Worm (Caenorhabditis elegans): Measurements from ENCODE around the gene C02B4.3.

The C02B4.3 gene

ce11 chrX:12632657-12633056 lies 27.0 kb downstream of the C02B4.3 start (continued):
- no peak for TF ChIP-seq dsc-1 (tag; optimal IDR thresholded peaks at IDR 0.05)
- TF ChIP-seq egl-13 (tag; optimal IDR thresholded peaks at IDR 0.05): no peak
- TF ChIP-seq mdl-1 (tag; optimal IDR thresholded peaks at IDR 0.05): no peak

- peak; percentile 10 for TF ChIP-seq zag-1 (tag; optimal IDR thresholded peaks at IDR 0.05)
- peak; percentile 49 for TF ChIP-seq lin-14 (GFP tag; optimal IDR thresholded peaks at IDR 0.05)
- no peak for TF ChIP-seq ztf-4 (tag; optimal IDR thresholded peaks at IDR 0.05)
- peak; percentile 44 for TF ChIP-seq fkh-10 (GFP tag; optimal IDR thresholded peaks at IDR 0.05)
- no peak for TF ChIP-seq isw-1 (GFP tag; IDR thresholded peaks at IDR 0.05)
Observed at ce11 chrX:12631446-12631845, 28.2 kb downstream of the C02B4.3 start.

ce11 chrX:12630556-12630955 lies 29.1 kb downstream of the C02B4.3 start:
- no peak for TF ChIP-seq fos-1 (tag; optimal IDR thresholded peaks at IDR 0.05)
- peak; percentile 30 for TF ChIP-seq tbx-2 (tag; optimal IDR thresholded peaks at IDR 0.05)
- no peak for TF ChIP-seq sptf-1 (tag; optimal IDR thresholded peaks at IDR 0.05)
- TF ChIP-seq xbp-1 (tag; optimal IDR thresholded peaks at IDR 0.05): no peak
- peak; percentile 44 for TF ChIP-seq nhr-20 (tag; optimal IDR thresholded peaks at IDR 0.05)
- TF ChIP-seq unc-62 (GFP tag; optimal IDR thresholded peaks at IDR 0.05): no peak
- TF ChIP-seq isw-1 (GFP tag; IDR thresholded peaks at IDR 0.05): no peak
- TF ChIP-seq ets-5 (GFP tag; IDR thresholded peaks at IDR 0.05): no peak
- TF ChIP-seq rnt-1 (tag; optimal IDR thresholded peaks at IDR 0.05): peak; percentile 1
- TF ChIP-seq lin-35 (GFP tag; optimal IDR thresholded peaks at IDR 0.05): peak in 1 of 2 experiments; percentile 58
- TF ChIP-seq nhr-19 (GFP tag; conservative IDR thresholded peaks at IDR 0.05): 0 out of 2 replicates have a peak, but pooled peaks have one; percentile 14
- peak; percentile 59 for TF ChIP-seq elt-2 (tag; optimal IDR thresholded peaks at IDR 0.05)
- TF ChIP-seq hpl-2 (GFP tag; optimal IDR thresholded peaks at IDR 0.05): no peak
- peak; percentile 46 for TF ChIP-seq jun-1 (tag; optimal IDR thresholded peaks at IDR 0.05)
- TF ChIP-seq nhr-85 (tag): peak; percentile 57
- TF ChIP-seq fkh-8 (tag; optimal IDR thresholded peaks at IDR 0.05): no peak
- TF ChIP-seq mep-1 (tag; optimal IDR thresholded peaks at IDR 0.05): peak; percentile 9
- TF ChIP-seq lsy-2 (tag; optimal IDR thresholded peaks at IDR 0.05): peak in 1 of 2 experiments; percentile 17
- TF ChIP-seq ceh-63 (GFP tag; optimal IDR thresholded peaks at IDR 0.05): no peak
- no peak for TF ChIP-seq aha-1 (tag; optimal IDR thresholded peaks at IDR 0.05)
- no peak for TF ChIP-seq grh-1 (GFP tag; IDR thresholded peaks at IDR 0.05)
- peak; percentile 33 for TF ChIP-seq snu-23 (GFP tag; optimal IDR thresholded peaks at IDR 0.05)
- no peak for TF ChIP-seq lin-15B (tag; optimal IDR thresholded peaks at IDR 0.05)
- TF ChIP-seq ceh-8 (GFP tag; optimal IDR thresholded peaks at IDR 0.05): no peak
- TF ChIP-seq nhr-84 (tag; optimal IDR thresholded peaks at IDR 0.05): no peak
- TF ChIP-seq elt-3 (tag; optimal IDR thresholded peaks at IDR 0.05): peak in 4 of 6 experiments; percentile 51 to 71 (median 58)
- TF ChIP-seq C04F5.9 (tag; optimal IDR thresholded peaks at IDR 0.05): no peak
- no peak for TF ChIP-seq tlp-1 (tag; optimal IDR thresholded peaks at IDR 0.05)
- TF ChIP-seq aly-2 (tag; optimal IDR thresholded peaks at IDR 0.05): no peak
- no peak for TF ChIP-seq nhr-28 (tag; optimal IDR thresholded peaks at IDR 0.05)
- peak in 1 of 2 experiments; percentile 67 for TF ChIP-seq mdl-1 (tag; optimal IDR thresholded peaks at IDR 0.05)
- TF ChIP-seq nhr-12 (tag; optimal IDR thresholded peaks at IDR 0.05): no peak
- no peak for TF ChIP-seq egl-27 (tag; optimal IDR thresholded peaks at IDR 0.05)
- TF ChIP-seq blmp-1 (tag; optimal IDR thresholded peaks at IDR 0.05): peak; percentile 86
- TF ChIP-seq F16B12.6 (tag; optimal IDR thresholded peaks at IDR 0.05): no peak
- no peak for TF ChIP-seq nhr-11 (tag; optimal IDR thresholded peaks at IDR 0.05)
- peak; percentile 34 for TF ChIP-seq nhr-71 (tag; optimal IDR thresholded peaks at IDR 0.05)
- TF ChIP-seq lin-14 (GFP tag; optimal IDR thresholded peaks at IDR 0.05): peak; percentile 63
- TF ChIP-seq zip-4 (GFP tag; optimal IDR thresholded peaks at IDR 0.05): no peak
